Fruit fly (Drosophila melanogaster) whole organism, embryonic: Measurements from ENCODE around the gene CG6409.

Experiments used
- Bgb ChIP-seq: fragments of 200-800 bp; sonication (Bioruptor generic); IDR thresholded peaks from 2 replicates; pipeline ENCODE4 v1.3.6; 2022; ENCODE audit warnings: missing biosample characterization, missing genetic modification characterization; ENCODE audit not compliant: partially characterized antibody
- CG10321 ChIP-seq: fragments of 200-800 bp; sonication (Bioruptor generic); IDR thresholded peaks from 2 replicates; pipeline ENCODE4 v1.3.6; 2022; ENCODE audit warnings: missing biosample characterization, missing genetic modification characterization
- CG10462 ChIP-seq: fragments of 200-800 bp; sonication (Bioruptor generic); optimal IDR thresholded peaks from 2 replicates; lab custom pipeline; 2016; ENCODE audit warnings: missing biosample characterization, missing genetic modification characterization
- CG12104 ChIP-seq: fragments of 200-800 bp; sonication (Bioruptor generic); optimal IDR thresholded peaks from 3 replicates; lab custom pipeline; 2016; ENCODE audit warnings: missing biosample characterization, missing genetic modification characterization
- CG12219 ChIP-seq: fragments of 200-800 bp; sonication (Bioruptor generic); optimal IDR thresholded peaks from 3 replicates; lab custom pipeline; 2018; ENCODE audit warnings: missing biosample characterization, mild to moderate bottlenecking, missing genetic modification characterization
- CG13287 ChIP-seq: fragments of 200-800 bp; sonication (Bioruptor generic); IDR thresholded peaks from 2 replicates; pipeline ENCODE4 v1.3.6; 2022; ENCODE audit warnings: missing biosample characterization, missing genetic modification characterization; ENCODE audit not compliant: partially characterized antibody
- CG13296 ChIP-seq: fragments of 200-800 bp; sonication (Bioruptor generic); optimal IDR thresholded peaks from 3 replicates; lab custom pipeline; 2018; ENCODE audit warnings: missing biosample characterization, mild to moderate bottlenecking, missing genetic modification characterization
- CG13894 ChIP-seq: fragments of 200-800 bp; sonication (Bioruptor generic); optimal IDR thresholded peaks from 3 replicates; lab custom pipeline; 2018; ENCODE audit warnings: missing biosample characterization, mild to moderate bottlenecking, missing genetic modification characterization, moderate library complexity
- CG14667 ChIP-seq: fragments of 200-800 bp; sonication (Bioruptor generic); IDR thresholded peaks from 2 replicates; pipeline ENCODE4 v1.3.6; 2022; ENCODE audit warnings: missing biosample characterization, missing genetic modification characterization
- CG17186 ChIP-seq: fragments of 200-800 bp; sonication (Bioruptor generic); optimal IDR thresholded peaks from 3 replicates; lab custom pipeline; 2017; ENCODE audit warnings: missing biosample characterization, missing genetic modification reagents, missing genetic modification characterization
- CG17612 ChIP-seq: fragments of 200-800 bp; sonication (Bioruptor generic); IDR thresholded peaks from 2 replicates; pipeline ENCODE4 v1.3.6; 2022; ENCODE audit warnings: missing biosample characterization, missing genetic modification characterization
- CG2678 ChIP-seq: fragments of 200-800 bp; sonication (Bioruptor generic); optimal IDR thresholded peaks from 3 replicates; lab custom pipeline; 2019; ENCODE audit warnings: missing biosample characterization, mild to moderate bottlenecking, missing genetic modification characterization, moderate library complexity
- CG4404 ChIP-seq: fragments of 200-800 bp; sonication (Bioruptor generic); IDR thresholded peaks from 2 replicates; pipeline ENCODE4 v1.3.6; 2022; ENCODE audit warnings: missing biosample characterization, missing genetic modification characterization
- CG4854 ChIP-seq: fragments of 200-800 bp; sonication (Bioruptor generic); optimal IDR thresholded peaks from 2 replicates; lab custom pipeline; 2016; ENCODE audit warnings: missing biosample characterization, missing genetic modification characterization, inconsistent platforms
- CG7839 ChIP-seq: fragments of 200-800 bp; sonication (Bioruptor generic); optimal IDR thresholded peaks from 3 replicates; lab custom pipeline; 2018; ENCODE audit warnings: missing biosample characterization, mild to moderate bottlenecking, missing genetic modification characterization, moderate library complexity
- CG9609 ChIP-seq: fragments of 200-800 bp; sonication (Bioruptor generic); optimal IDR thresholded peaks from 3 replicates; lab custom pipeline; 2016; ENCODE audit warnings: missing biosample characterization, missing genetic modification characterization
- CTCF ChIP-seq: fragments of 200-800 bp; sonication (Bioruptor generic); optimal IDR thresholded peaks from 2 replicates; lab custom pipeline; 2017; ENCODE audit warnings: missing biosample characterization, mild to moderate bottlenecking, missing genetic modification characterization, moderate library complexity
- D19B ChIP-seq: fragments of 200-800 bp; sonication (Bioruptor generic); optimal IDR thresholded peaks from 2 replicates; lab custom pipeline; 2017; ENCODE audit warnings: missing biosample characterization, mild to moderate bottlenecking, missing genetic modification characterization
- Drgx ChIP-seq: fragments of 200-800 bp; sonication (Bioruptor generic); IDR thresholded peaks from 2 replicates; pipeline ENCODE4 v1.3.6; 2022; ENCODE audit warnings: missing biosample characterization, missing genetic modification characterization
- Fer3 ChIP-seq: fragments of 200-800 bp; sonication (Bioruptor generic); optimal IDR thresholded peaks from 2 replicates; lab custom pipeline; 2018; ENCODE audit warnings: missing biosample characterization, mild to moderate bottlenecking, missing genetic modification characterization, moderate library complexity
- GATAe ChIP-seq: fragments of 200-800 bp; sonication (Bioruptor generic); conservative IDR thresholded peaks from 2 replicates; pipeline ENCODE4 v1.3.6; 2022; ENCODE audit warnings: missing biosample characterization, missing genetic modification characterization
- HLH3B ChIP-seq: fragments of 200-800 bp; sonication (Bioruptor generic); IDR thresholded peaks from 2 replicates; pipeline ENCODE4 v1.3.6; 2022; ENCODE audit warnings: missing biosample characterization, missing genetic modification characterization
- Myb ChIP-seq: fragments of 200-800 bp; sonication (Bioruptor generic); optimal IDR thresholded peaks from 2 replicates; lab custom pipeline; 2016; ENCODE audit warnings: missing biosample characterization, missing genetic modification characterization
- PHDP ChIP-seq: fragments of 200-800 bp; sonication (Bioruptor generic); optimal IDR thresholded peaks from 3 replicates; lab custom pipeline; 2018; ENCODE audit warnings: missing biosample characterization, mild to moderate bottlenecking, missing genetic modification characterization, moderate library complexity
- Ptx1 ChIP-seq: fragments of 200-800 bp; sonication (Bioruptor generic); IDR thresholded peaks from 2 replicates; pipeline ENCODE4 v1.3.6; 2022; ENCODE audit warnings: missing biosample characterization, missing genetic modification characterization
- Rfx ChIP-seq: fragments of 200-800 bp; sonication (Bioruptor generic); IDR thresholded peaks from 2 replicates; pipeline ENCODE4 v1.3.6; 2022; ENCODE audit warnings: missing biosample characterization, missing genetic modification characterization
- Side ChIP-seq: fragments of 200-800 bp; sonication (Bioruptor generic); optimal IDR thresholded peaks from 2 replicates; lab custom pipeline; 2016; ENCODE audit warnings: missing biosample characterization, missing genetic modification characterization
- Spps ChIP-seq: fragments of 200-800 bp; sonication (Bioruptor generic); optimal IDR thresholded peaks from 2 replicates; lab custom pipeline; 2018; ENCODE audit warnings: missing biosample characterization, mild to moderate bottlenecking, missing genetic modification characterization
- Taf1 ChIP-seq: fragments of 200-800 bp; sonication (Bioruptor generic); IDR thresholded peaks from 2 replicates; pipeline ENCODE4 v1.3.6; 2022; ENCODE audit warnings: missing biosample characterization, missing genetic modification characterization
- Xrp1 ChIP-seq: fragments of 200-800 bp; sonication (Bioruptor generic); IDR thresholded peaks from 2 replicates; pipeline ENCODE4 v1.3.6; 2022; ENCODE audit warnings: missing biosample characterization, missing genetic modification characterization
- cato ChIP-seq: fragments of 200-800 bp; sonication (Bioruptor generic); optimal IDR thresholded peaks from 2 replicates; lab custom pipeline; 2016; ENCODE audit warnings: missing biosample characterization, missing genetic modification characterization, borderline replicate concordance
- crp ChIP-seq, 2 experiments: fragments of 200-800 bp; sonication (Bioruptor generic); optimal IDR thresholded peaks; 2 replicates in 1 of 2; 3 replicates in 1 of 2; lab custom pipeline; 2017; ENCODE audit warnings: missing biosample characterization in 2 of 2, missing genetic modification characterization in 2 of 2, mild to moderate bottlenecking in 1 of 2, moderate library complexity in 1 of 2
- cwo ChIP-seq: fragments of 200-800 bp; sonication (Bioruptor generic); optimal IDR thresholded peaks from 3 replicates; lab custom pipeline; 2017; ENCODE audit warnings: missing biosample characterization, missing genetic modification characterization, mild to moderate bottlenecking, moderate library complexity, missing genetic modification reagents
- disco-r ChIP-seq: fragments of 200-800 bp; sonication (Bioruptor generic); optimal IDR thresholded peaks from 2 replicates; lab custom pipeline; 2016; ENCODE audit warnings: missing biosample characterization, missing genetic modification characterization
- fd96Cb ChIP-seq: fragments of 200-800 bp; sonication (Bioruptor generic); optimal IDR thresholded peaks from 2 replicates; lab custom pipeline; 2018; ENCODE audit warnings: missing biosample characterization, mild to moderate bottlenecking, missing genetic modification characterization, moderate library complexity
- gfzf ChIP-seq: fragments of 200-800 bp; sonication (Bioruptor generic); optimal IDR thresholded peaks from 2 replicates; lab custom pipeline; 2016; ENCODE audit warnings: missing biosample characterization, mild to moderate bottlenecking, missing genetic modification characterization, moderate library complexity
- kah ChIP-seq: fragments of 200-800 bp; sonication (Bioruptor generic); optimal IDR thresholded peaks from 2 replicates; lab custom pipeline; 2018; ENCODE audit warnings: missing biosample characterization, mild to moderate bottlenecking, missing genetic modification characterization
- nerfin-1 ChIP-seq: fragments of 200-800 bp; sonication (Bioruptor generic); optimal IDR thresholded peaks from 3 replicates; lab custom pipeline; 2019; ENCODE audit warnings: missing biosample characterization, mild to moderate bottlenecking, missing genetic modification characterization, moderate library complexity
- nom ChIP-seq: fragments of 200-800 bp; sonication (Bioruptor generic); optimal IDR thresholded peaks from 2 replicates; lab custom pipeline; 2017; ENCODE audit warnings: missing biosample characterization, missing genetic modification characterization, mild to moderate bottlenecking, moderate library complexity, missing genetic modification reagents
- oc ChIP-seq: fragments of 200-800 bp; sonication (Bioruptor generic); optimal IDR thresholded peaks from 2 replicates; lab custom pipeline; 2018; ENCODE audit warnings: missing biosample characterization, mild to moderate bottlenecking, missing genetic modification characterization, moderate library complexity
- peb ChIP-seq: fragments of 200-800 bp; sonication (Bioruptor generic); IDR thresholded peaks from 2 replicates; pipeline ENCODE4 v1.3.6; 2022; ENCODE audit warnings: missing biosample characterization, missing genetic modification characterization
- pfk ChIP-seq: fragments of 200-800 bp; sonication (Bioruptor generic); optimal IDR thresholded peaks from 2 replicates; lab custom pipeline; 2018; ENCODE audit warnings: missing biosample characterization, mild to moderate bottlenecking, missing genetic modification characterization, moderate library complexity
- prd ChIP-seq, 3 experiments: fragments of >200 bp in 2 of 3; fragments of 200-800 bp in 1 of 3; sonication (Bioruptor generic) in 1 of 3; optimal IDR thresholded peaks in 2 of 3; IDR thresholded peaks in 1 of 3; 2 replicates in 2 of 3; 3 replicates in 1 of 3; pipeline versions ENCODE4 v1.3.6 to Lab custom; 2017 to 2022; ENCODE audit warnings: missing biosample characterization in 1 of 3, missing genetic modification characterization in 1 of 3
- ranshi ChIP-seq: fragments of 200-800 bp; sonication (Bioruptor generic); IDR thresholded peaks from 2 replicates; pipeline ENCODE4 v1.3.6; 2022; ENCODE audit warnings: missing biosample characterization, missing genetic modification characterization
- slbo ChIP-seq: fragments of 200-800 bp; sonication (Bioruptor generic); IDR thresholded peaks from 2 replicates; pipeline ENCODE4 v1.3.6; 2022; ENCODE audit warnings: missing biosample characterization, missing genetic modification characterization
- tio ChIP-seq: fragments of 200-800 bp; sonication (Bioruptor generic); optimal IDR thresholded peaks from 2 replicates; lab custom pipeline; 2017; ENCODE audit warnings: missing biosample characterization, missing genetic modification characterization, inconsistent platforms
- tll ChIP-seq, 2 experiments: fragments of 200-800 bp in 1 of 2; fragments of >200 bp in 1 of 2; sonication (Bioruptor generic) in 1 of 2; optimal IDR thresholded peaks; 2 replicates each; lab custom pipeline; 2017 to 2019; ENCODE audit warnings: missing biosample characterization in 2 of 2, missing genetic modification characterization in 2 of 2, mild to moderate bottlenecking in 1 of 2, moderate library complexity in 1 of 2
- trem ChIP-seq: fragments of 200-800 bp; optimal IDR thresholded peaks from 3 replicates; lab custom pipeline; 2019; ENCODE audit warnings: missing biosample characterization, mild to moderate bottlenecking, missing genetic modification characterization, moderate library complexity
- zen2 ChIP-seq: fragments of 200-800 bp; sonication (Bioruptor generic); IDR thresholded peaks from 3 replicates; pipeline ENCODE4 v1.3.6; 2022; ENCODE audit warnings: missing biosample characterization, missing genetic modification characterization; ENCODE audit not compliant: partially characterized antibody

The CG6409 gene

DNA sequence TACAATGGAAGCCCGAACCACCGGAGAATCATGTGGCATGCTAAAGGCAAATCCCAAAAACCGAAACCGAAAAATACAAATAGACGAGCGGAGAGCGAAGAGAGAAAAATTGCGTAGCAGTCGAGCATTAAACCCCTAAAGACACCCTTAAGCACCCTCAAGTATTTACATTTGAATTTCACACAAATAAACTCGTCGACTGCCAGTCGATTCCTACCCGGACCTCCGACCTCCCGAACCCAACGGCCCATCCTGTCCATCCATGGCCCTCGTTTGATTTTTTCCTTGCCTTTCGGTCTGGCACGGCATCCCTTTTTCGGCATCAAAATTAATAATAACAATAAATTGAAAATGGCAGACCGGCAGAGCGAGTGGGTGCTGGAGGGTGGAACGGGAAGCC lies 39.4 kb downstream of the CG6409 start (continued):
- no peak for TF ChIP-seq Rfx (GFP tag; lab: Robert Waterston, UW)
- TF ChIP-seq CTCF (GFP tag; lab: Kevin White, UChicago): no peak
- no peak for TF ChIP-seq zen2 (GFP tag; lab: Robert Waterston, UW)
- TF ChIP-seq pfk (GFP tag; lab: Kevin White, UChicago): no peak
- TF ChIP-seq tll (GFP tag; optimal IDR thresholded peaks at IDR 0.05; lab: Kevin White, UChicago): peak in 1 of 2 experiments; percentile 66
- TF ChIP-seq CG13894 (tag; lab: Kevin White, UChicago): no peak
- no peak for TF ChIP-seq GATAe
- TF ChIP-seq CG7839 (tag; lab: Kevin White, UChicago): no peak
- TF ChIP-seq kah (GFP tag; lab: Kevin White, UChicago): no peak

DNA sequence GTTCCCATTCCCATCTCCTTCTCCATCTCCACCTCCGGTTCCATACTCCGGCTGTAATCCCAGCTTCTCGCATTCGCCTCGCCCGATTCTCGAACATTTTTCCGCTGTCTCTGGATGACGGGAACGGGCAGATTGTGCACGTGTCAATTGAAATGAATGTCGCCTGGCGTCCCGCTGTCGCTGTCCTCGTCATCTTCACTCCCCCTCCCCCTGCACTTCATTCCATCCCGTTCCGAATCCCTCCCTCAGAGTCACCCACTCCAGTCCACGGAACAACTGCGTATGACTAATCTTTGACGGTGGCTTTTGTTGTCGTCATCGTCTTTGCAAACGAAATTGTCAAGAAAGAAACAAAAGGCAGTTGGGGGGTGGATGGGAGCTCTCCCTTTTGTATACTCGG lies 40.3 kb downstream of the CG6409 start:
- TF ChIP-seq CG10462 (GFP tag; lab: Kevin White, UChicago) (no peak), CG9609 (no peak), CG2678 (tag; lab: Kevin White, UChicago) (no peak), CG10321 (GFP tag; lab: Robert Waterston, UW) (0 out of 2 replicates have a peak, but pooled peaks have one; percentile 6), CG4404 (no peak), Fer3 (no peak), fd96Cb (tag; lab: Kevin White, UChicago) (no peak), Spps (tag; lab: Kevin White, UChicago) (no peak), PHDP (tag; lab: Kevin White, UChicago) (no peak), prd (optimal IDR thresholded peaks at IDR 0.05; lab: Kevin White, UChicago) (no peak), prd (GFP tag; IDR thresholded peaks at IDR 0.05; lab: Robert Waterston, UW) (peak; percentile 28; the same call in 1 of the 3 replicates), CG4854 (GFP tag; lab: Kevin White, UChicago) (no peak), tio (GFP tag; lab: Kevin White, UChicago) (no peak), trem (no peak), CG17612 (GFP tag; lab: Robert Waterston, UW) (no peak), CG13287 (GFP tag; lab: Robert Waterston, UW) (no peak), Drgx (GFP tag; lab: Robert Waterston, UW) (no peak), CG12104 (GFP tag; lab: Kevin White, UChicago) (no peak), slbo (no peak), nom (GFP tag; lab: Kevin White, UChicago) (peak; percentile 33), nerfin-1 (tag; lab: Kevin White, UChicago) (no peak), oc (tag; lab: Kevin White, UChicago) (peak; percentile 58), disco-r (no peak), D19B (GFP tag; lab: Kevin White, UChicago) (no peak), CG14667 (GFP tag; lab: Robert Waterston, UW) (no peak), CG13296 (GFP tag; lab: Kevin White, UChicago) (no peak), crp (GFP tag; optimal IDR thresholded peaks at IDR 0.05; lab: Kevin White, UChicago) (no peak), Xrp1 (GFP tag; lab: Robert Waterston, UW) (no peak), CG12219 (no peak), Taf1 (GFP tag; lab: Robert Waterston, UW) (no peak), Side (GFP tag; lab: Kevin White, UChicago) (no peak), HLH3B (GFP tag; lab: Robert Waterston, UW) (no peak), cato (GFP tag; lab: Kevin White, UChicago) (no peak), Ptx1 (GFP tag; lab: Robert Waterston, UW) (no peak), ranshi (0 out of 2 replicates have a peak, but pooled peaks have one; percentile 6), CG17186 (no peak), Bgb (GFP tag; lab: Robert Waterston, UW) (peak; percentile 35; the same call in 1 of the 2 replicates), Myb (GFP tag; lab: Kevin White, UChicago) (no peak), cwo (GFP tag; lab: Kevin White, UChicago) (no peak), gfzf (GFP tag; lab: Kevin White, UChicago) (no peak), peb (GFP tag; lab: Robert Waterston, UW) (no peak)
